Fruit fly (Drosophila melanogaster) whole organism, embryonic: ENCODE measurements around the gene Lon.
A peak's percentile ranks its signal among the peaks of the same experiment; 100 is the strongest.

ENCODE experiments used
- B-H1 ChIP-seq: fragments of 200-800 bp; sonication (Bioruptor generic); IDR thresholded peaks from 3 replicates; pipeline ENCODE4 v1.3.6; 2022; ENCODE audit warnings: missing biosample characterization, missing genetic modification characterization
- BEAF-32 ChIP-seq: fragments of 200-800 bp; sonication (Bioruptor generic); optimal IDR thresholded peaks from 3 replicates; lab custom pipeline; 2017; ENCODE audit warnings: missing biosample characterization, missing genetic modification characterization, mild to moderate bottlenecking, moderate library complexity, missing genetic modification reagents
- CG12769 ChIP-seq: fragments of 200-800 bp; sonication (Bioruptor generic); optimal IDR thresholded peaks from 2 replicates; lab custom pipeline; 2019; ENCODE audit warnings: missing biosample characterization, mild to moderate bottlenecking, missing genetic modification characterization, moderate library complexity
- CG15011 ChIP-seq: fragments of 200-800 bp; sonication (Bioruptor generic); optimal IDR thresholded peaks from 3 replicates; lab custom pipeline; 2018; ENCODE audit warnings: missing biosample characterization, mild to moderate bottlenecking, missing genetic modification characterization
- CG17829 ChIP-seq: fragments of 200-800 bp; optimal IDR thresholded peaks from 2 replicates; lab custom pipeline; 2019; ENCODE audit warnings: missing biosample characterization, mild to moderate bottlenecking, missing genetic modification characterization, moderate library complexity
- CG18764 ChIP-seq: fragments of 200-800 bp; sonication (Bioruptor generic); optimal IDR thresholded peaks from 3 replicates; lab custom pipeline; 2016; ENCODE audit warnings: missing biosample characterization, missing genetic modification characterization
- CG2116 ChIP-seq: fragments of 200-800 bp; sonication (Bioruptor generic); optimal IDR thresholded peaks from 3 replicates; lab custom pipeline; 2018; ENCODE audit warnings: missing biosample characterization, mild to moderate bottlenecking, missing genetic modification characterization
- CG2202 ChIP-seq: fragments of 200-800 bp; sonication (Bioruptor generic); optimal IDR thresholded peaks from 2 replicates; lab custom pipeline; 2018; ENCODE audit warnings: missing biosample characterization, mild to moderate bottlenecking, missing genetic modification characterization
- CG2712 ChIP-seq: fragments of 200-800 bp; optimal IDR thresholded peaks from 3 replicates; lab custom pipeline; 2019; ENCODE audit warnings: missing biosample characterization, mild to moderate bottlenecking, missing genetic modification characterization, moderate library complexity
- CG33213 ChIP-seq: fragments of 200-800 bp; sonication (Bioruptor generic); optimal IDR thresholded peaks from 3 replicates; lab custom pipeline; 2016; ENCODE audit warnings: missing biosample characterization, missing genetic modification characterization
- CG33557 ChIP-seq: fragments of 200-800 bp; sonication (Bioruptor generic); optimal IDR thresholded peaks from 2 replicates; lab custom pipeline; 2019; ENCODE audit warnings: missing biosample characterization, mild to moderate bottlenecking, missing genetic modification characterization, moderate library complexity
- CG4424 ChIP-seq: fragments of 200-800 bp; sonication (Bioruptor generic); optimal IDR thresholded peaks from 3 replicates; lab custom pipeline; 2016; ENCODE audit warnings: missing biosample characterization, missing genetic modification characterization
- CG4617 ChIP-seq: fragments of 200-800 bp; sonication (Bioruptor generic); optimal IDR thresholded peaks from 3 replicates; lab custom pipeline; 2016; ENCODE audit warnings: missing biosample characterization, missing genetic modification characterization, borderline replicate concordance
- CG4820 ChIP-seq: fragments of 200-800 bp; sonication (Bioruptor generic); optimal IDR thresholded peaks from 3 replicates; lab custom pipeline; 2016; ENCODE audit warnings: missing biosample characterization, missing genetic modification characterization
- CG5180 ChIP-seq: fragments of 200-800 bp; sonication (Bioruptor generic); optimal IDR thresholded peaks from 3 replicates; lab custom pipeline; 2017; ENCODE audit warnings: missing biosample characterization, missing genetic modification characterization, mild to moderate bottlenecking, moderate library complexity, missing genetic modification reagents
- CG8765 ChIP-seq: fragments of 200-800 bp; sonication (Bioruptor generic); IDR thresholded peaks from 2 replicates; pipeline ENCODE4 v1.3.6; 2022; ENCODE audit warnings: missing biosample characterization, missing genetic modification characterization
- CG9437 ChIP-seq: fragments of 200-800 bp; sonication (Bioruptor generic); optimal IDR thresholded peaks from 2 replicates; lab custom pipeline; 2018; ENCODE audit warnings: missing biosample characterization, mild to moderate bottlenecking, missing genetic modification characterization
- Dref ChIP-seq: fragments of 200-800 bp; sonication (Bioruptor generic); IDR thresholded peaks from 2 replicates; pipeline ENCODE4 v1.3.6; 2022; ENCODE audit warnings: missing biosample characterization, missing genetic modification characterization
- Gsc ChIP-seq: fragments of 200-800 bp; sonication (Bioruptor generic); IDR thresholded peaks from 2 replicates; pipeline ENCODE4 v1.3.6; 2022; ENCODE audit warnings: missing biosample characterization, missing genetic modification characterization
- HmgZ ChIP-seq: fragments of 200-800 bp; sonication (Bioruptor generic); optimal IDR thresholded peaks from 2 replicates; lab custom pipeline; 2018; ENCODE audit warnings: missing biosample characterization, mild to moderate bottlenecking, missing genetic modification characterization
- Hmr ChIP-seq: fragments of 200-800 bp; sonication (Bioruptor generic); optimal IDR thresholded peaks from 3 replicates; lab custom pipeline; 2017; ENCODE audit warnings: mild to moderate bottlenecking, missing biosample characterization, missing genetic modification reagents, missing genetic modification characterization
- Kr ChIP-seq: fragments of 200-800 bp; sonication (Bioruptor generic); optimal IDR thresholded peaks from 2 replicates; lab custom pipeline; 2017; ENCODE audit warnings: missing biosample characterization, mild to moderate bottlenecking, missing genetic modification characterization
- Myb ChIP-seq: fragments of 200-800 bp; sonication (Bioruptor generic); optimal IDR thresholded peaks from 2 replicates; lab custom pipeline; 2016; ENCODE audit warnings: missing biosample characterization, missing genetic modification characterization
- Pdp1 ChIP-seq, 2 experiments: fragments of 200-800 bp; sonication (Bioruptor generic); optimal IDR thresholded peaks; 3 replicates each; lab custom pipeline; 2016; ENCODE audit warnings: missing biosample characterization in 2 of 2, missing genetic modification characterization in 2 of 2, mild to moderate bottlenecking in 1 of 2, moderate library complexity in 1 of 2
- Ptx1 ChIP-seq: fragments of 200-800 bp; sonication (Bioruptor generic); IDR thresholded peaks from 2 replicates; pipeline ENCODE4 v1.3.6; 2022; ENCODE audit warnings: missing biosample characterization, missing genetic modification characterization
- Scr ChIP-seq: fragments of 200-800 bp; sonication (Bioruptor generic); IDR thresholded peaks from 2 replicates; pipeline ENCODE4 v1.3.6; 2022; ENCODE audit warnings: missing biosample characterization, missing genetic modification characterization; ENCODE audit not compliant: partially characterized antibody
- Six4 ChIP-seq: fragments of 200-800 bp; sonication (Bioruptor generic); optimal IDR thresholded peaks from 2 replicates; lab custom pipeline; 2016; ENCODE audit warnings: missing biosample characterization, missing genetic modification characterization
- Sox100B ChIP-seq: fragments of 200-800 bp; sonication (Bioruptor generic); optimal IDR thresholded peaks from 3 replicates; lab custom pipeline; 2018; ENCODE audit warnings: missing biosample characterization, mild to moderate bottlenecking, missing genetic modification characterization
- Xbp1 ChIP-seq: fragments of 200-800 bp; sonication (Bioruptor generic); optimal IDR thresholded peaks from 3 replicates; lab custom pipeline; 2016; ENCODE audit warnings: missing biosample characterization, mild to moderate bottlenecking, missing genetic modification characterization
- YL-1 ChIP-seq: fragments of 200-800 bp; sonication (Bioruptor generic); optimal IDR thresholded peaks from 3 replicates; lab custom pipeline; 2017; ENCODE audit warnings: missing biosample characterization, mild to moderate bottlenecking, missing genetic modification characterization
- ab ChIP-seq: fragments of 200-800 bp; sonication (Bioruptor generic); optimal IDR thresholded peaks from 2 replicates; lab custom pipeline; 2016; ENCODE audit warnings: missing biosample characterization, missing genetic modification characterization
- br ChIP-seq: fragments of >200 bp; optimal IDR thresholded peaks from 2 replicates; lab custom pipeline; 2017
- cas ChIP-seq: fragments of 200-800 bp; sonication (Bioruptor generic); IDR thresholded peaks from 2 replicates; pipeline ENCODE4 v1.3.6; 2022; ENCODE audit warnings: missing biosample characterization, missing genetic modification characterization
- chif ChIP-seq, 2 experiments: fragments of 200-800 bp; sonication (Bioruptor generic); optimal IDR thresholded peaks; 3 replicates each; lab custom pipeline; 2016; ENCODE audit warnings: missing biosample characterization in 2 of 2, missing genetic modification characterization in 2 of 2
- ems ChIP-seq: fragments of 200-800 bp; sonication (Bioruptor generic); optimal IDR thresholded peaks from 3 replicates; lab custom pipeline; 2016; ENCODE audit warnings: missing biosample characterization, missing genetic modification characterization
- fd64A ChIP-seq: fragments of 200-800 bp; sonication (Bioruptor generic); optimal IDR thresholded peaks from 3 replicates; lab custom pipeline; 2018; ENCODE audit warnings: missing biosample characterization, mild to moderate bottlenecking, missing genetic modification characterization
- fd96Cb ChIP-seq: fragments of 200-800 bp; sonication (Bioruptor generic); optimal IDR thresholded peaks from 2 replicates; lab custom pipeline; 2018; ENCODE audit warnings: missing biosample characterization, mild to moderate bottlenecking, missing genetic modification characterization, moderate library complexity
- hbn ChIP-seq: fragments of 200-800 bp; sonication (Bioruptor generic); IDR thresholded peaks from 2 replicates; pipeline ENCODE4 v1.3.6; 2022; ENCODE audit warnings: missing biosample characterization, missing genetic modification characterization; ENCODE audit not compliant: partially characterized antibody
- jigr1 ChIP-seq: fragments of 200-800 bp; sonication (Bioruptor generic); IDR thresholded peaks from 3 replicates; pipeline ENCODE4 v1.3.6; 2022; ENCODE audit warnings: missing biosample characterization, missing genetic modification characterization
- lilli ChIP-seq: fragments of 200-800 bp; sonication (Bioruptor generic); optimal IDR thresholded peaks from 3 replicates; lab custom pipeline; 2016; ENCODE audit warnings: missing biosample characterization, missing genetic modification characterization
- lmd ChIP-seq: fragments of 200-800 bp; sonication (Bioruptor generic); IDR thresholded peaks from 2 replicates; pipeline ENCODE4 v1.3.6; 2022; ENCODE audit warnings: missing biosample characterization, missing genetic modification characterization
- nau ChIP-seq: fragments of 200-800 bp; sonication (Bioruptor generic); optimal IDR thresholded peaks from 3 replicates; lab custom pipeline; 2017; ENCODE audit warnings: missing biosample characterization, mild to moderate bottlenecking, missing genetic modification characterization, missing genetic modification reagents
- nerfin-1 ChIP-seq: fragments of 200-800 bp; sonication (Bioruptor generic); optimal IDR thresholded peaks from 3 replicates; lab custom pipeline; 2019; ENCODE audit warnings: missing biosample characterization, mild to moderate bottlenecking, missing genetic modification characterization, moderate library complexity
- oc ChIP-seq: fragments of 200-800 bp; sonication (Bioruptor generic); optimal IDR thresholded peaks from 2 replicates; lab custom pipeline; 2018; ENCODE audit warnings: missing biosample characterization, mild to moderate bottlenecking, missing genetic modification characterization, moderate library complexity
- otp ChIP-seq: fragments of 200-800 bp; sonication (Bioruptor generic); IDR thresholded peaks from 3 replicates; pipeline ENCODE4, ENCODE4 v1.3.6; 2022; ENCODE audit warnings: missing biosample characterization, missing genetic modification characterization
- pan ChIP-seq, 4 experiments: fragments of >200 bp in 3 of 4; fragments of 200-800 bp in 1 of 4; sonication (Bioruptor generic) in 1 of 4; optimal IDR thresholded peaks in 3 of 4; IDR thresholded peaks in 1 of 4; 2 replicates each; pipeline versions ENCODE4 v1.3.6 to Lab custom; 2017 to 2022; ENCODE audit warnings: missing biosample characterization in 2 of 4, missing genetic modification characterization in 2 of 4, mixed read lengths in 1 of 4
- rib ChIP-seq: fragments of 200-800 bp; sonication (Bioruptor generic); IDR thresholded peaks from 2 replicates; pipeline ENCODE4 v1.3.6; 2022; ENCODE audit warnings: missing biosample characterization, missing genetic modification characterization
- seq ChIP-seq: fragments of 200-800 bp; sonication (Bioruptor generic); IDR thresholded peaks from 2 replicates; pipeline ENCODE4 v1.3.6; 2022; ENCODE audit warnings: missing biosample characterization, missing genetic modification characterization
- ttk ChIP-seq: fragments of 200-800 bp; sonication (Bioruptor generic); IDR thresholded peaks from 2 replicates; pipeline ENCODE4 v2.1.2; 2022; ENCODE audit warnings: missing biosample characterization, missing genetic modification characterization
- tx ChIP-seq: fragments of 200-800 bp; sonication (Bioruptor generic); optimal IDR thresholded peaks from 2 replicates; lab custom pipeline; 2016; ENCODE audit warnings: missing biosample characterization, missing genetic modification characterization
- wek ChIP-seq: fragments of 200-800 bp; sonication (Bioruptor generic); optimal IDR thresholded peaks from 3 replicates; lab custom pipeline; 2018; ENCODE audit warnings: missing biosample characterization, mild to moderate bottlenecking, missing genetic modification characterization, moderate library complexity

The Lon gene

dm6 chr3L:19575650-19576049, 36.3 kb downstream of the Lon start (continued):
- TF ChIP-seq Gsc = no peak
- peak; percentile 47 for TF ChIP-seq oc (tag; lab: Kevin White, UChicago)
- TF ChIP-seq fd96Cb (tag; lab: Kevin White, UChicago) = peak; percentile 10
- no peak for TF ChIP-seq HmgZ
- TF ChIP-seq Xbp1 (GFP tag; lab: Kevin White, UChicago) = no peak
- TF ChIP-seq Sox100B = peak; percentile 47
- no peak for TF ChIP-seq ems (GFP tag; lab: Kevin White, UChicago)
- TF ChIP-seq Kr (GFP tag; lab: Kevin White, UChicago) = no peak
- no peak for TF ChIP-seq CG4617
- TF ChIP-seq rib (GFP tag; lab: Robert Waterston, UW) = no peak
- TF ChIP-seq jigr1 = no peak
- TF ChIP-seq CG15011 (GFP tag; lab: Kevin White, UChicago) = no peak
- TF ChIP-seq chif (GFP tag; optimal IDR thresholded peaks at IDR 0.05; lab: Kevin White, UChicago) = peak; percentile 4 to 25
- TF ChIP-seq CG18764 (GFP tag; lab: Kevin White, UChicago) = no peak
- TF ChIP-seq fd64A = peak; percentile 86
- TF ChIP-seq CG4820 (GFP tag; lab: Kevin White, UChicago) = no peak
- TF ChIP-seq CG5180 = no peak
- no peak for TF ChIP-seq YL-1 (GFP tag; lab: Kevin White, UChicago)
- TF ChIP-seq tx (GFP tag; lab: Kevin White, UChicago) = no peak
- no peak for TF ChIP-seq nerfin-1 (tag; lab: Kevin White, UChicago)
- peak; percentile 38 for TF ChIP-seq CG2712
- TF ChIP-seq seq (GFP tag; lab: Robert Waterston, UW) = no peak
- TF ChIP-seq CG2202 (tag; lab: Kevin White, UChicago) = peak; percentile 45
- TF ChIP-seq B-H1 (GFP tag; lab: Robert Waterston, UW) = no peak
- peak; percentile 58 for TF ChIP-seq CG33557 (GFP tag; lab: Kevin White, UChicago)
- TF ChIP-seq lmd (GFP tag; lab: Robert Waterston, UW) = no peak
- TF ChIP-seq lilli (GFP tag; lab: Kevin White, UChicago) = no peak
- TF ChIP-seq hbn = no peak
- no peak for TF ChIP-seq ab (GFP tag; lab: Kevin White, UChicago)
- TF ChIP-seq Six4 (GFP tag; lab: Kevin White, UChicago) = no peak
- peak; percentile 34 for TF ChIP-seq Hmr
- TF ChIP-seq CG17829 (tag; lab: Kevin White, UChicago) = no peak
- TF ChIP-seq CG12769 (tag; lab: Kevin White, UChicago) = peak; percentile 75
- no peak for TF ChIP-seq BEAF-32 (GFP tag; lab: Kevin White, UChicago)
- TF ChIP-seq CG4424 = no peak
- no peak for TF ChIP-seq br (lab: Kevin White, UChicago)
- TF ChIP-seq nau = peak; percentile 52
- TF ChIP-seq Dref = no peak
- TF ChIP-seq Pdp1 (GFP tag; optimal IDR thresholded peaks at IDR 0.05; lab: Kevin White, UChicago) = peak; percentile 11 to 59
- no peak for TF ChIP-seq CG2116 (GFP tag; lab: Kevin White, UChicago)
- no peak for TF ChIP-seq pan (optimal IDR thresholded peaks at IDR 0.05; lab: Kevin White, UChicago)
- no peak for TF ChIP-seq pan (GFP tag; optimal IDR thresholded peaks at IDR 0.05 in 1 of 2, IDR thresholded peaks at IDR 0.05 in 1 of 2)
- TF ChIP-seq cas (GFP tag; lab: Robert Waterston, UW) = no peak
- TF ChIP-seq CG33213 (GFP tag; lab: Kevin White, UChicago) = peak; percentile 24
- TF ChIP-seq CG8765 (GFP tag; lab: Robert Waterston, UW) = no peak
- TF ChIP-seq otp (GFP tag; lab: Robert Waterston, UW) = no peak; the same call in 2 of the 3 replicates
- no peak for TF ChIP-seq Myb (GFP tag; lab: Kevin White, UChicago)
- TF ChIP-seq Scr = no peak
- no peak for TF ChIP-seq ttk (GFP tag; lab: Robert Waterston, UW)
- no peak for TF ChIP-seq CG9437 (GFP tag; lab: Kevin White, UChicago)
- TF ChIP-seq wek (GFP tag; lab: Kevin White, UChicago) = peak; percentile 79
- no peak for TF ChIP-seq Ptx1
